Worm (Caenorhabditis elegans) whole organism, L1 larva: ENCODE results near the gene Y41D4A.6.

Experiments
- alr-1 ChIP-seq: fragments of 200-800 bp; sonication (Bioruptor generic); optimal IDR thresholded peaks from 2 replicates; lab custom pipeline; 2018; ENCODE audit warnings: borderline replicate concordance, mild to moderate bottlenecking, missing genetic modification characterization, missing compliant biosample characterization
- elt-3 ChIP-seq, 6 experiments: fragments of 150-350 bp in 1 of 6; sonication (generic microtip); optimal IDR thresholded peaks; 2 replicates each; lab custom pipeline; 2017 to 2018; ENCODE audit warnings: missing biosample characterization in 6 of 6, missing genetic modification characterization in 6 of 6, inconsistent platforms in 1 of 6
- ets-5 ChIP-seq: fragments of 200-800 bp; sonication (Bioruptor generic); IDR thresholded peaks from 2 replicates; pipeline ENCODE4 v1.3.6; 2022; ENCODE audit warnings: missing genetic modification characterization, missing compliant biosample characterization
- fos-1 ChIP-seq: fragments of 150-350 bp; optimal IDR thresholded peaks from 2 replicates; lab custom pipeline; 2014; ENCODE audit warnings: missing biosample characterization, missing genetic modification characterization
- hpl-2 ChIP-seq: fragments of 150-350 bp; optimal IDR thresholded peaks from 2 replicates; lab custom pipeline; 2014; ENCODE audit warnings: missing biosample characterization, missing genetic modification reagents, missing genetic modification characterization
- lin-35 ChIP-seq, 2 experiments: fragments of 150-350 bp; optimal IDR thresholded peaks; 2 replicates each; lab custom pipeline; 2014; ENCODE audit warnings: missing biosample characterization in 2 of 2, missing genetic modification characterization in 2 of 2, missing genetic modification reagents in 2 of 2
- lin-39 ChIP-seq: fragments of 150-350 bp; optimal IDR thresholded peaks from 2 replicates; lab custom pipeline; 2014; ENCODE audit warnings: missing biosample characterization, missing genetic modification reagents, missing genetic modification characterization
- nhr-11 ChIP-seq: fragments of 150-350 bp; optimal IDR thresholded peaks from 2 replicates; lab custom pipeline; 2014; ENCODE audit warnings: missing biosample characterization, missing genetic modification characterization
- nhr-20 ChIP-seq: sonication (generic microtip); optimal IDR thresholded peaks from 2 replicates; lab custom pipeline; 2016; ENCODE audit warnings: mild to moderate bottlenecking, missing genetic modification characterization, missing compliant biosample characterization
- nhr-85 ChIP-seq: sonication (generic microtip); peaks from one replicate; lab custom pipeline; 2016; ENCODE audit warnings: missing genetic modification characterization, inconsistent platforms, missing compliant biosample characterization
- snpc-4 ChIP-seq: fragments of 150-350 bp; optimal IDR thresholded peaks from 2 replicates; lab custom pipeline; 2014; ENCODE audit warnings: missing biosample characterization, missing genetic modification characterization
- unc-62 ChIP-seq: fragments of 150-350 bp; optimal IDR thresholded peaks from 2 replicates; lab custom pipeline; 2014; ENCODE audit warnings: missing biosample characterization, missing genetic modification reagents, missing genetic modification characterization
- zag-1 ChIP-seq: fragments of 150-350 bp; optimal IDR thresholded peaks from 2 replicates; lab custom pipeline; 2014; ENCODE audit warnings: missing biosample characterization, missing genetic modification characterization
- zip-4 ChIP-seq: fragments of 200-800 bp; sonication (Bioruptor generic); optimal IDR thresholded peaks from 2 replicates; lab custom pipeline; 2018; ENCODE audit warnings: mild to moderate bottlenecking, missing genetic modification characterization, moderate library complexity, missing compliant biosample characterization

DNA sequence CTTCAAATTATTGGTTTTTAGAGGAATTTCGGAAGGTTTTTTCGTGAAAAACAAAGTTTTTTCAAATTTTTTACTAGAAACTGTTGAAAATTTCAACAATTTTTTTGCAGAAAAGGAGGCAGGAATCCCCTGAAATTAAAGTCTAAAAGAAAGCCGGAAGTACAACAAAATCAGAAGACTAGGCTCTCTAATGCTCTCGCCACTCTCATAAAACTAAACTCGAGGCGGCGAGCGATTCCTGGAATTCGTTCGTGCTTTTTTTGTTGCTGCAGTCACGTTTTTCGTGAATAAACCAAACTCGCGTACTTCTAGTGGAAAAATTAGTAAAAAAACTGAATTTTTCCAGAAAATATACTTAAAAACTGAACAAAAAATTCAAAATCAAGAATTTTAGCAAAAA is 6.4 kb downstream of the Y41D4A.6 start:
- TF ChIP-seq unc-62 (GFP tag; lab: Kevin White, UChicago): no peak
- no peak for TF ChIP-seq hpl-2
- no peak for TF ChIP-seq alr-1 (tag; lab: Kevin White, UChicago)
- TF ChIP-seq nhr-85 (tag; lab: Kevin White, UChicago): no peak
- no peak for TF ChIP-seq lin-39 (tag; lab: Kevin White, UChicago)
- no peak for TF ChIP-seq zag-1 (tag; lab: Kevin White, UChicago)
- TF ChIP-seq fos-1 (tag; lab: Kevin White, UChicago): no peak
- TF ChIP-seq lin-35 (GFP tag; optimal IDR thresholded peaks at IDR 0.05; lab: Kevin White, UChicago): no peak
- TF ChIP-seq ets-5 (GFP tag; lab: Robert Waterston, UW): no peak
- TF ChIP-seq snpc-4 (tag; lab: Kevin White, UChicago): no peak
- peak; percentile 39 for TF ChIP-seq nhr-20 (tag; lab: Kevin White, UChicago)
- TF ChIP-seq elt-3 (tag; optimal IDR thresholded peaks at IDR 0.05; lab: Kevin White, UChicago): no peak
- no peak for TF ChIP-seq nhr-11 (tag; lab: Kevin White, UChicago)
- no peak for TF ChIP-seq zip-4 (GFP tag; lab: Kevin White, UChicago)
